Worm (Caenorhabditis elegans) whole organism, late embryonic: ENCODE results near the gene bath-30.

Experiments used
- ama-1 ChIP-seq: fragments of 150-350 bp; optimal IDR thresholded peaks from 2 replicates; lab custom pipeline; 2014
- ceh-6 ChIP-seq: fragments of 200-800 bp; sonication (Bioruptor generic); optimal IDR thresholded peaks from 2 replicates; lab custom pipeline; 2018; ENCODE audit warnings: mild to moderate bottlenecking, missing genetic modification characterization, missing compliant biosample characterization
- ceh-9 ChIP-seq: sonication (generic microtip); optimal IDR thresholded peaks from 2 replicates; lab custom pipeline; 2016; ENCODE audit warnings: mild to moderate bottlenecking, missing genetic modification characterization, inconsistent platforms, missing compliant biosample characterization
- hlh-15 ChIP-seq: sonication (generic microtip); optimal IDR thresholded peaks from 2 replicates; lab custom pipeline; 2016; ENCODE audit warnings: missing genetic modification characterization, missing compliant biosample characterization
- lin-11 ChIP-seq: fragments of 200-800 bp; sonication (Bioruptor generic); optimal IDR thresholded peaks from 2 replicates; lab custom pipeline; 2018; ENCODE audit warnings: mild to moderate bottlenecking, missing genetic modification characterization, missing compliant biosample characterization
- nfya-1 ChIP-seq: sonication (generic microtip); optimal IDR thresholded peaks from 2 replicates; lab custom pipeline; 2017; ENCODE audit warnings: missing genetic modification characterization, mild to moderate bottlenecking, missing compliant biosample characterization, antibody characterized with exemption, moderate library complexity
- pag-3 ChIP-seq: sonication (generic microtip); optimal IDR thresholded peaks from 2 replicates; lab custom pipeline; 2016; ENCODE audit warnings: missing compliant biosample characterization, missing genetic modification characterization, borderline replicate concordance
- pat-9 ChIP-seq: fragments of 200-800 bp; sonication (Bioruptor generic); optimal IDR thresholded peaks from 2 replicates; lab custom pipeline; 2018; ENCODE audit warnings: mild to moderate bottlenecking, missing genetic modification characterization, moderate library complexity, missing compliant biosample characterization
- sox-4 ChIP-seq: sonication (generic microtip); optimal IDR thresholded peaks from 2 replicates; lab custom pipeline; 2017; ENCODE audit warnings: mild to moderate bottlenecking, missing genetic modification characterization, inconsistent platforms, missing compliant biosample characterization
- tbx-2 ChIP-seq: sonication (generic microtip); optimal IDR thresholded peaks from 2 replicates; lab custom pipeline; 2016; ENCODE audit warnings: missing genetic modification characterization, missing compliant biosample characterization

ce11 chrII:3374779-3375178 is 28.6 kb upstream of the bath-30 start, which contains the start of gene bath-10:
- no peak for TF ChIP-seq ceh-9 (tag; lab: Kevin White, UChicago)
- no peak for TF ChIP-seq sox-4 (tag; lab: Kevin White, UChicago)
- no peak for TF ChIP-seq pat-9 (tag; lab: Kevin White, UChicago)
- TF ChIP-seq ama-1 (lab: Kevin White, UChicago) = no peak
- no peak for TF ChIP-seq nfya-1 (tag; lab: Kevin White, UChicago)
- no peak for TF ChIP-seq pag-3 (tag; lab: Kevin White, UChicago)
- TF ChIP-seq lin-11 (tag; lab: Kevin White, UChicago) = no peak
- TF ChIP-seq ceh-6 (GFP tag; lab: Kevin White, UChicago) = no peak
- no peak for TF ChIP-seq tbx-2 (tag; lab: Kevin White, UChicago)
- TF ChIP-seq hlh-15 (tag; lab: Kevin White, UChicago) = no peak
